Worm (Caenorhabditis elegans) whole organism, mixed stage, embryonic: ENCODE data around the gene str-262.

ENCODE experiments used
- M03D4.4 ChIP-seq: sonication (generic microtip); optimal IDR thresholded peaks from 2 replicates; lab custom pipeline; 2017; ENCODE audit warnings: mild to moderate bottlenecking, missing genetic modification characterization, missing compliant biosample characterization
- bed-3 ChIP-seq: fragments of 200-800 bp; sonication (Bioruptor generic); optimal IDR thresholded peaks from 3 replicates; lab custom pipeline; 2018; ENCODE audit warnings: mild to moderate bottlenecking, missing genetic modification characterization, moderate library complexity, missing compliant biosample characterization
- blmp-1 ChIP-seq: fragments of 150-350 bp; optimal IDR thresholded peaks from 2 replicates; lab custom pipeline; 2014; ENCODE audit warnings: missing biosample characterization, missing genetic modification characterization
- ceh-39 ChIP-seq: fragments of 150-350 bp; optimal IDR thresholded peaks from 2 replicates; lab custom pipeline; 2014; ENCODE audit warnings: missing biosample characterization, missing genetic modification characterization
- ceh-43 ChIP-seq: fragments of 200-800 bp; sonication (Bioruptor generic); optimal IDR thresholded peaks from 2 replicates; lab custom pipeline; 2018; ENCODE audit warnings: mild to moderate bottlenecking, missing genetic modification characterization, moderate library complexity, missing compliant biosample characterization
- ceh-83 ChIP-seq: fragments of 200-800 bp; sonication (Bioruptor generic); optimal IDR thresholded peaks from 2 replicates; lab custom pipeline; 2018; ENCODE audit warnings: mild to moderate bottlenecking, missing genetic modification characterization, missing compliant biosample characterization
- ces-1 ChIP-seq: fragments of 150-350 bp; optimal IDR thresholded peaks from 2 replicates; lab custom pipeline; 2014; ENCODE audit warnings: missing biosample characterization, missing genetic modification reagents, missing genetic modification characterization
- drap-1 ChIP-seq: fragments of 200-800 bp; sonication (Bioruptor generic); optimal IDR thresholded peaks from 3 replicates; lab custom pipeline; 2018; ENCODE audit warnings: mild to moderate bottlenecking, missing genetic modification characterization, missing compliant biosample characterization
- elt-1 ChIP-seq: sonication (generic microtip); optimal IDR thresholded peaks from 2 replicates; lab custom pipeline; 2017; ENCODE audit warnings: missing genetic modification characterization, mild to moderate bottlenecking, missing compliant biosample characterization, antibody characterized with exemption, moderate library complexity, borderline replicate concordance; ENCODE audit not compliant: insufficient read depth
- elt-3 ChIP-seq: fragments of 150-350 bp; optimal IDR thresholded peaks from 2 replicates; lab custom pipeline; 2014; ENCODE audit warnings: missing biosample characterization, missing genetic modification characterization
- flh-1 ChIP-seq: fragments of 200-800 bp; sonication (Bioruptor generic); optimal IDR thresholded peaks from 2 replicates; lab custom pipeline; 2018; ENCODE audit warnings: mild to moderate bottlenecking, missing genetic modification characterization, moderate library complexity, missing compliant biosample characterization
- ham-2 ChIP-seq: fragments of 200-800 bp; sonication (Bioruptor generic); optimal IDR thresholded peaks from 2 replicates; lab custom pipeline; 2018; ENCODE audit warnings: mild to moderate bottlenecking, missing genetic modification characterization, missing compliant biosample characterization
- hlh-1 ChIP-seq: fragments of 150-350 bp; optimal IDR thresholded peaks from 2 replicates; lab custom pipeline; 2014; ENCODE audit warnings: missing biosample characterization, missing genetic modification reagents, missing genetic modification characterization
- lin-13 ChIP-seq: fragments of 150-350 bp; optimal IDR thresholded peaks from 2 replicates; lab custom pipeline; 2014; ENCODE audit warnings: missing biosample characterization, missing genetic modification characterization
- lin-32 ChIP-seq: fragments of 200-800 bp; sonication (Bioruptor generic); optimal IDR thresholded peaks from 2 replicates; lab custom pipeline; 2018; ENCODE audit warnings: mild to moderate bottlenecking, missing genetic modification characterization, missing compliant biosample characterization
- lsy-2 ChIP-seq: fragments of 150-350 bp; optimal IDR thresholded peaks from 2 replicates; lab custom pipeline; 2014; ENCODE audit warnings: missing biosample characterization, missing genetic modification characterization
- mls-2 ChIP-seq: sonication (generic microtip); optimal IDR thresholded peaks from 2 replicates; lab custom pipeline; 2016; ENCODE audit warnings: mild to moderate bottlenecking, missing genetic modification characterization, moderate library complexity, missing compliant biosample characterization
- nhr-12 ChIP-seq: fragments of 150-350 bp; optimal IDR thresholded peaks from 2 replicates; lab custom pipeline; 2014; ENCODE audit warnings: missing biosample characterization, missing genetic modification characterization
- nhr-2 ChIP-seq: fragments of 150-350 bp; optimal IDR thresholded peaks from 2 replicates; lab custom pipeline; 2014; ENCODE audit warnings: missing biosample characterization, missing genetic modification characterization
- nhr-28 ChIP-seq: fragments of 150-350 bp; optimal IDR thresholded peaks from 2 replicates; lab custom pipeline; 2014; ENCODE audit warnings: missing biosample characterization, missing genetic modification characterization
- nhr-76 ChIP-seq: sonication (generic microtip); optimal IDR thresholded peaks from 2 replicates; lab custom pipeline; 2017; ENCODE audit warnings: missing biosample characterization, missing genetic modification characterization
- pha-4 ChIP-seq: fragments of 150-350 bp; optimal IDR thresholded peaks from 2 replicates; lab custom pipeline; 2018; ENCODE audit warnings: missing biosample characterization, missing genetic modification reagents, missing genetic modification characterization
- sem-2 ChIP-seq: fragments of 200-800 bp; sonication (Bioruptor generic); optimal IDR thresholded peaks from 2 replicates; lab custom pipeline; 2018; ENCODE audit warnings: mild to moderate bottlenecking, missing genetic modification characterization, missing compliant biosample characterization
- snpc-4 ChIP-seq: fragments of 150-350 bp; optimal IDR thresholded peaks from 2 replicates; lab custom pipeline; 2014; ENCODE audit warnings: missing biosample characterization, missing genetic modification characterization
- sptf-1 ChIP-seq: sonication (generic microtip); optimal IDR thresholded peaks from 2 replicates; lab custom pipeline; 2017; ENCODE audit warnings: mild to moderate bottlenecking, missing genetic modification characterization, moderate library complexity, missing compliant biosample characterization
- unc-120 ChIP-seq: sonication (generic microtip); optimal IDR thresholded peaks from 2 replicates; lab custom pipeline; 2017; ENCODE audit warnings: missing genetic modification characterization, missing compliant biosample characterization; ENCODE audit not compliant: poor library complexity, severe bottlenecking
- unc-39 ChIP-seq: fragments of 150-350 bp; optimal IDR thresholded peaks from 2 replicates; lab custom pipeline; 2014; ENCODE audit warnings: missing biosample characterization, missing genetic modification characterization
- unc-62 ChIP-seq: fragments of 150-350 bp; optimal IDR thresholded peaks from 2 replicates; lab custom pipeline; 2014; ENCODE audit warnings: missing biosample characterization, missing genetic modification reagents, missing genetic modification characterization

The str-262 gene

DNA sequence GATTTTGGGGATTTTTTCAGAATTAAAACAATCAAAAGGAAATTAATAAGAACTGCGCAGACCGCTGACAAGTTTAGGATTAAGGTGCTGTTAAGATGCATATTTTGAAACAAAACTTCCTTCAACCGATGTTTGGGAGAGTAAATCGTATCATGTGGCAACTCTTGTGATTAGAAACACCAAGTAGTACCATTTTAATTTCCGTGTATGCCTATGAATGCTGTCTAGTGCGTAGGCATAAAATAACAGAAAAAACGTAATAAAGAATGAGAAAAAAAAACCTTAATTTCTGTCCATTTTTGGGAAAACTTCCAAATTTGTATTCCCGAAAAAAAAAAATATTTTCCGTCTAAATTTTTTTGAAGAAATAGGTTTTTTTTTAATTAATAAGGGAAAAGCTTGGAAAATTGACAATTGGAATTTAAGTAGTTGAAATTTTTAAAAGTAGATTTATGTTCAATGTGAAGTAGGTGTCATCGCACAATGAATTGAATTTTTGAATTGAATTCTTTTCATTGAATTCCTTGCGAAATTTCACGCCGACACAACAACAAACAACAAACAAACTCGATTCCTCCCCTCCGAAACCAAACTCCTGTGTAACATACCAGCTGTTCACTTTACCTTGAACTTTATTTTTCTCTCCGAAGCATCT lies at the start of gene str-262, which contains the start of gene srp-1:
Gene str-262 (minus strand): TSS at position 101 of the 655 bp plus-strand sequence.
Gene srp-1 (plus strand): TSS at position 605 of the 655 bp plus-strand sequence.
- peak; percentile 71 for TF ChIP-seq hlh-1 (tag; lab: Kevin White, UChicago)
- no peak for TF ChIP-seq snpc-4

- TF ChIP-seq drap-1 (no peak), ham-2 (GFP tag; lab: Kevin White, UChicago) (no peak), bed-3 (GFP tag; lab: Kevin White, UChicago) (no peak), elt-1 (tag; lab: Kevin White, UChicago) (peak; percentile 85), sptf-1 (tag; lab: Kevin White, UChicago) (no peak)
These were observed 49.0 kb upstream of the str-262 start for ce11 chrV:801555-802060.

ce11 chrV:800271-800670 lies 47.7 kb upstream of the str-262 start:
- TF ChIP-seq elt-1 (tag; lab: Kevin White, UChicago) (peak; percentile 38), elt-3 (tag; lab: Kevin White, UChicago) (no peak)
- TF ChIP-seq, all 35 proteins: peak for 1

- TF ChIP-seq unc-39 (no peak), lin-13 (tag; lab: Kevin White, UChicago) (no peak), mls-2 (tag; lab: Kevin White, UChicago) (no peak), nhr-76 (no peak), ceh-39 (no peak), elt-3 (tag; lab: Kevin White, UChicago) (no peak), snpc-4 (no peak), drap-1 (no peak), M03D4.4 (tag; lab: Kevin White, UChicago) (no peak), ces-1 (GFP tag; lab: Kevin White, UChicago) (no peak), ham-2 (GFP tag; lab: Kevin White, UChicago) (no peak), ceh-43 (GFP tag; lab: Kevin White, UChicago) (no peak), sem-2 (no peak), hlh-1 (tag; lab: Kevin White, UChicago) (no peak), blmp-1 (no peak), nhr-12 (tag; lab: Kevin White, UChicago) (no peak), flh-1 (no peak), nhr-2 (tag; lab: Kevin White, UChicago) (no peak), unc-120 (tag; lab: Kevin White, UChicago) (no peak)
These were observed 44.7 kb upstream of the str-262 start for ce11 chrV:797241-797640.

DNA sequence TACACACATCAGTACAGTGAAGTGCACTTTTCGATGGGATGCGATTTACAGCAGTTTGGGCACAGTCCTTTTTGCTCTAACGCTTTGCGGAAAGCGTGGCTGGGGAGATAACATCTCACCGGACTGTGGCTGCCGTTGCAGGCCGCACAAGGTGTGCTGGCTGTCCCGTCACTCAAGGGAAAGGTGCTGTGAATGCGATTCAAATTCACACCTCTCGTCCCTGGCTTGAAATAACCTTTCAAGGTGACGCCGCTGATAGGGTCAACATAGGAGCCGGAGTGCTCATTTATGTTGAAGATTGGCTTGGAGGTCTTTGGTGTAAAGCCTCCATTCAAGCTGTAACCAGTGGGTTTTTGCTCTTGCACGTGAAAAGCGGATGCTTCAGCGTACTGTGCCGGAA lies 41.5 kb upstream of the str-262 start:
- no peak for TF ChIP-seq lin-13 (tag; lab: Kevin White, UChicago)
- TF ChIP-seq flh-1: no peak
- TF ChIP-seq nhr-2 (tag; lab: Kevin White, UChicago): no peak
- no peak for TF ChIP-seq hlh-1 (tag; lab: Kevin White, UChicago)
- no peak for TF ChIP-seq lsy-2 (tag; lab: Kevin White, UChicago)
- no peak for TF ChIP-seq unc-120 (tag; lab: Kevin White, UChicago)
- TF ChIP-seq lin-32 (GFP tag; lab: Kevin White, UChicago): no peak
- TF ChIP-seq sem-2: no peak
- TF ChIP-seq ceh-83 (GFP tag; lab: Kevin White, UChicago): no peak
- TF ChIP-seq, all 35 proteins: peak for 0

DNA sequence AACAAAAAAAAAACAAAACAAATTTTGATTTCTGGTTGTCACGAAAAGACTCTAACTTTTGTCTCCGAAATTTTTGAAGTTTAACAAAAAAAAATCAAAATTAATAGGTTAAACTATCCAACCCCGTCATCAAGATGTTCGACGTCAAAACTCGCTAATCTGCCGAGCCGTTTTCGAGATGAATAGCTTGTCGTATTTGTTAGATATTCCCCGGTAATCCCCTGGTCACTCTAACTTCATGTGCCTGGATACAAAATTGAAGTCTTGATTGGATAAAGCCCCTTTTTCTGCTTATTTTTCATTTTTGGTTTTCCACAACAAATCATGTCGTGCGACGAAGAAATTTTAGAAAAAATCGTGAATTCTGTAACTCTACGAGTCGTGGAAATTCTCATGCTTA lies 29.9 kb upstream of the str-262 start, which contains the start of gene srab-16:
Gene srab-16 (plus strand): TSS at position 301 of the 400 bp plus-strand sequence.
- TF ChIP-seq unc-62: no peak
- no peak for TF ChIP-seq pha-4 (tag; lab: Kevin White, UChicago)
- TF ChIP-seq hlh-1 (tag; lab: Kevin White, UChicago): no peak
- TF ChIP-seq elt-1 (tag; lab: Kevin White, UChicago): no peak
- TF ChIP-seq nhr-28: no peak
- no peak for TF ChIP-seq sptf-1 (tag; lab: Kevin White, UChicago)
- no peak for TF ChIP-seq ces-1 (GFP tag; lab: Kevin White, UChicago)
- TF ChIP-seq, all 35 proteins: peak for 0
